Fruit fly (Drosophila melanogaster) whole organism, pupa: ENCODE measurements around the gene CG4511.

Source experiments
- CG12605 ChIP-seq: fragments of 200-800 bp; sonication (Bioruptor generic); IDR thresholded peaks from 2 replicates; pipeline ENCODE4 v1.3.6; 2022; ENCODE audit warnings: missing biosample characterization, missing genetic modification characterization
- CG13204 ChIP-seq: fragments of 200-800 bp; sonication (Bioruptor generic); optimal IDR thresholded peaks from 2 replicates; lab custom pipeline; 2018; ENCODE audit warnings: missing biosample characterization, mild to moderate bottlenecking, missing genetic modification characterization, moderate library complexity
- CG14655 ChIP-seq: fragments of 200-800 bp; sonication (Bioruptor generic); optimal IDR thresholded peaks from 3 replicates; lab custom pipeline; 2017; ENCODE audit warnings: mild to moderate bottlenecking, missing biosample characterization, missing genetic modification reagents, missing genetic modification characterization
- CG15710 ChIP-seq: fragments of 200-800 bp; sonication (Bioruptor generic); optimal IDR thresholded peaks from 2 replicates; lab custom pipeline; 2018; ENCODE audit warnings: missing biosample characterization, mild to moderate bottlenecking, missing genetic modification characterization, moderate library complexity
- CG17806 ChIP-seq: fragments of 200-800 bp; sonication (Bioruptor generic); optimal IDR thresholded peaks from 2 replicates; lab custom pipeline; 2018; ENCODE audit warnings: missing biosample characterization, mild to moderate bottlenecking, missing genetic modification characterization, moderate library complexity
- CG32121 ChIP-seq: fragments of 200-800 bp; sonication (Bioruptor generic); IDR thresholded peaks from 2 replicates; pipeline ENCODE4 v1.3.6; 2022; ENCODE audit warnings: missing biosample characterization, missing genetic modification characterization
- CG34367 ChIP-seq: fragments of 200-800 bp; sonication (Bioruptor generic); optimal IDR thresholded peaks from 2 replicates; lab custom pipeline; 2018; ENCODE audit warnings: missing biosample characterization, mild to moderate bottlenecking, missing genetic modification characterization
- CG4496 ChIP-seq: fragments of 200-800 bp; sonication (Bioruptor generic); IDR thresholded peaks from 3 replicates; pipeline ENCODE4 v1.3.6; 2022; ENCODE audit warnings: missing biosample characterization, missing genetic modification characterization
- CG8159 ChIP-seq: fragments of 200-800 bp; sonication (Bioruptor generic); optimal IDR thresholded peaks from 3 replicates; lab custom pipeline; 2018; ENCODE audit warnings: missing biosample characterization, mild to moderate bottlenecking, missing genetic modification characterization, moderate library complexity
- EcR ChIP-seq: fragments of 200-800 bp; sonication (Bioruptor generic); optimal IDR thresholded peaks from 3 replicates; lab custom pipeline; 2019; ENCODE audit warnings: missing biosample characterization, missing genetic modification characterization, mild to moderate bottlenecking, moderate library complexity, missing genetic modification reagents
- Ets98B ChIP-seq: fragments of 200-800 bp; sonication (Bioruptor generic); IDR thresholded peaks from 2 replicates; pipeline ENCODE4 v1.3.6; 2022; ENCODE audit warnings: missing biosample characterization, missing genetic modification characterization
- Pif1A ChIP-seq: fragments of 200-800 bp; sonication (Bioruptor generic); optimal IDR thresholded peaks from 3 replicates; lab custom pipeline; 2016; ENCODE audit warnings: missing biosample characterization, missing genetic modification characterization
- Pif1B ChIP-seq: fragments of 200-800 bp; sonication (Bioruptor generic); optimal IDR thresholded peaks from 3 replicates; lab custom pipeline; 2016; ENCODE audit warnings: missing biosample characterization, missing genetic modification characterization
- rn ChIP-seq: fragments of 200-800 bp; sonication (Bioruptor generic); IDR thresholded peaks from 2 replicates; pipeline ENCODE4 v1.3.6; 2022; ENCODE audit warnings: missing biosample characterization, missing genetic modification characterization

DNA sequence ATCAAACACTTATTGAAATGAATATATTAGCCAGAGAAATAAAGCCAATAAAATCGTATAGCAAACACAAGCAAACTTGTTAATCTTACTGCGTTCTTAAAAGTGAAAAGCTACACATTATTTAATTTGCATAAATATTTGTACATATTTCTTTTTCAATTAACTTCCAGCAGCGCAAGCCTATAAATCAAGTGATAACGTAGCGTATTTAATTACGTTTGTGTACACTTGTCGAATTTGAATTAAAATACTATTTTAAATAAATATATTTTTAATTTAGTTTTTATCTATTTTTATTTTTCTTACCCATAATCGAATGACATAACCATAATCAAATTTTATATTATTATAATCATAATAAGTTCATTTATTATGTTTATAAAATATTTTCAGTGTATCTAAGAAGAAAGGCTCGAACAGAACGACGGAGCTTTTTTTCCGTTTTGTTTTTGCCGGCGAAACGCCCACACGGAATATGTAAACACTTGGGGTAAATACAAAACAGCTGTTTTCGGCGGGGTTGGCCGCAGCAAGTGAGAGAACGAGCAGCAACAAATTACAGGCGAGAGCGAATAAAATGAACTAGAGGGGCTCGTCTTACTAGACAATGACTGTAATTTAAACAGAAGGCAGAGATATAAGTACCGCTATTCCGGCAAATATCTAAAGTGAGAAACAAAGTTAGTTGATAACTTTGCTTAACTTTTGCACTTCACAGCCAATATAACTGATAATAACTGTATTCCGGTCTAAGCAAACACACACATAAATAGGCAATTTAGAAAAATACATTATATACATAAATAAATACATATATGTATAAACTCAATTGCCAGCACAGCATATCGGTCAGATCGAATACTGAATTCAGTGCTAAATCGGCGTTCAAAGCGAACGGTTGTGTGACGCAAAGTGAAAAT lies 21.5 kb downstream of the CG4511 start, which contains the start of gene Sodh2:
- TF ChIP-seq rn (peak; percentile 36; the same call in 1 of the 2 replicates), Ets98B (GFP tag; lab: Robert Waterston, UW) (peak; percentile 90), CG14655 (GFP tag; lab: Kevin White, UChicago) (peak; percentile 61), CG13204 (GFP tag; lab: Kevin White, UChicago) (peak; percentile 13), CG15710 (tag; lab: Kevin White, UChicago) (peak; percentile 53), CG12605 (GFP tag; lab: Robert Waterston, UW) (peak; percentile 50), CG34367 (no peak), CG4496 (GFP tag; lab: Robert Waterston, UW) (peak; percentile 88), Pif1B (GFP tag; lab: Kevin White, UChicago) (peak; percentile 62), CG17806 (tag; lab: Kevin White, UChicago) (peak; percentile 50), CG32121 (GFP tag; lab: Robert Waterston, UW) (peak; percentile 82), EcR (no peak), Pif1A (peak; percentile 64), CG8159 (tag; lab: Kevin White, UChicago) (peak; percentile 73)
